Worm (Caenorhabditis elegans) whole organism, young adult: ENCODE measurements around the gene srbc-57.

Experiments
- F49E8.2 ChIP-seq: sonication (generic microtip); optimal IDR thresholded peaks from 3 replicates; lab custom pipeline; 2017; ENCODE audit warnings: missing genetic modification characterization, mild to moderate bottlenecking, missing compliant biosample characterization, antibody characterized with exemption, moderate library complexity; ENCODE audit not compliant: insufficient read depth
- K11D2.4 ChIP-seq: fragments of 200-800 bp; sonication (Bioruptor generic); IDR thresholded peaks from 2 replicates; pipeline ENCODE4 v1.3.6; 2022; ENCODE audit warnings: missing genetic modification reagents, missing genetic modification characterization, missing compliant biosample characterization
- ceh-79 ChIP-seq: sonication (generic microtip); optimal IDR thresholded peaks from 2 replicates; lab custom pipeline; 2017; ENCODE audit warnings: mild to moderate bottlenecking, missing genetic modification characterization, missing compliant biosample characterization
- chd-7 ChIP-seq: sonication (generic microtip); optimal IDR thresholded peaks from 2 replicates; lab custom pipeline; 2016; ENCODE audit warnings: mild to moderate bottlenecking, missing genetic modification characterization, moderate library complexity, missing compliant biosample characterization
- dpl-1 ChIP-seq: fragments of 150-350 bp; optimal IDR thresholded peaks from 2 replicates; lab custom pipeline; 2014; ENCODE audit warnings: missing biosample characterization, missing genetic modification reagents, missing genetic modification characterization
- lin-40 ChIP-seq: sonication (generic microtip); optimal IDR thresholded peaks from 2 replicates; lab custom pipeline; 2016; ENCODE audit warnings: missing genetic modification characterization, mild to moderate bottlenecking, missing compliant biosample characterization, missing genotype, missing genetic modification reagents
- pbrm-1 ChIP-seq: fragments of 200-800 bp; sonication (Bioruptor generic); IDR thresholded peaks from 2 replicates; pipeline ENCODE4 v1.3.6; 2022; ENCODE audit warnings: missing genetic modification reagents, missing genetic modification characterization, missing compliant biosample characterization
- rpc-1 ChIP-seq, 2 experiments: fragments of 150-350 bp in 1 of 2; sonication (generic microtip) in 1 of 2; optimal IDR thresholded peaks; 2 replicates each; lab custom pipeline; 2014 to 2018; ENCODE audit warnings: missing biosample characterization in 1 of 2, missing genetic modification characterization in 1 of 2, missing genetic modification reagents in 1 of 2, missing genotype in 1 of 2
- snpc-4 ChIP-seq, 5 experiments: fragments of 150-350 bp in 1 of 5; sonication (generic microtip) in 4 of 5; optimal IDR thresholded peaks; 2 replicates each; lab custom pipeline; 2014 to 2018; ENCODE audit warnings: missing genetic modification characterization in 5 of 5, missing biosample characterization in 3 of 5, antibody characterized with exemption in 2 of 5, mild to moderate bottlenecking in 2 of 5, missing compliant biosample characterization in 2 of 5, missing genotype in 2 of 5, moderate library complexity in 2 of 5, missing genetic modification reagents in 1 of 5
- unc-62 ChIP-seq: fragments of 150-350 bp; optimal IDR thresholded peaks from 2 replicates; lab custom pipeline; 2014; ENCODE audit warnings: missing biosample characterization, missing genetic modification reagents, missing genetic modification characterization

ce11 chrV:474516-474915 is 6.2 kb upstream of the srbc-57 start, which contains the start of gene nhr-99:
- TF ChIP-seq K11D2.4 (GFP tag; lab: Robert Waterston, UW), result no peak
- no peak for TF ChIP-seq F49E8.2 (tag; lab: Kevin White, UChicago)
- no peak for TF ChIP-seq unc-62 (GFP tag; lab: Kevin White, UChicago)
- no peak for TF ChIP-seq dpl-1
- no peak for TF ChIP-seq rpc-1 (optimal IDR thresholded peaks at IDR 0.05; lab: Kevin White, UChicago)
- no peak for TF ChIP-seq rpc-1 (tag; optimal IDR thresholded peaks at IDR 0.05; lab: Kevin White, UChicago)
- TF ChIP-seq chd-7 (tag; lab: Kevin White, UChicago), result no peak
- TF ChIP-seq lin-40 (tag; lab: Kevin White, UChicago), result no peak
- TF ChIP-seq pbrm-1 (GFP tag; lab: Robert Waterston, UW), result no peak
- no peak for TF ChIP-seq ceh-79
- TF ChIP-seq snpc-4 (GFP tag; optimal IDR thresholded peaks at IDR 0.05; lab: Kevin White, UChicago), result no peak
- no peak for TF ChIP-seq snpc-4 (tag; optimal IDR thresholded peaks at IDR 0.05; lab: Kevin White, UChicago)
